Fruit fly (Drosophila melanogaster): ENCODE data around the gene Gr68a.

The Gr68a gene

DNA sequence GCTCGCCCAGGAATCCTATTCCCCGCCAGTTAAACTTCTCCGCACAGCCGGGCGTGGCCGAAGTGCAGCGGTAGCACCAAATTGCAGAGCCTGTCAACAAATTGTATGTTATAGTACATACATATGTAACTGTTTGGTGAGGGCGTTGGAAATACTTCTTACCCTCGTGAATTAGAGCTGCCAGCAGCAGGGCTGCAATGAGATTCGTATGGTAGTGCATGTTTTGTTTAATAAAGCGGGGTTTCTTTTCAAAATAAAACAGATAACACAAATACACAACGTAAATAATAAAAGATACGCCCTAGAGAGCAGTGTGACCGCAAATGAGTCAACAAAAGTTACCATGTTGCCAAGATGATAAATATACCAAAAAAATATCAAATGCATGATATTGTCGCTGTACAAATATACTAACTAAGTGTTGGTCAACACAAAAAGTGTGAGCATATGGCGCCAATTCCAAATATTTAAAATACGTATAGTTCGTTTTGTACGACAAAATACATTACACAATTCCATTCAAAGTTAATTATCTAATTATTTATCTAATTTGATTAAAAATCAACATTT is 40.0 kb upstream of the Gr68a start, which contains the start of gene crim (continued):
- TF ChIP-seq zfh1 (GFP tag; IDR thresholded peaks at IDR 0.05) (no peak), Dfd (GFP tag; optimal IDR thresholded peaks at IDR 0.05) (no peak), CG17385 (GFP tag; optimal IDR thresholded peaks at IDR 0.05) (no peak), CG16779 (GFP tag; IDR thresholded peaks at IDR 0.05) (no peak), CG16815 (GFP tag; optimal IDR thresholded peaks at IDR 0.05) (no peak), klu (GFP tag; IDR thresholded peaks at IDR 0.05) (no peak), Six4 (GFP tag; optimal IDR thresholded peaks at IDR 0.05) (no peak), CG3995 (GFP tag; optimal IDR thresholded peaks at IDR 0.05) (no peak), zen2 (GFP tag; IDR thresholded peaks at IDR 0.05; ENCODE audit: partially characterized antibody) (no peak), gfzf (GFP tag; optimal IDR thresholded peaks at IDR 0.05) (peak; percentile 92), Blimp-1 (GFP tag; optimal IDR thresholded peaks at IDR 0.05) (no peak), CG10274 (GFP tag; optimal IDR thresholded peaks at IDR 0.05) (no peak), CG30020 (tag; optimal IDR thresholded peaks at IDR 0.05) (peak; percentile 21), btn (GFP tag; optimal IDR thresholded peaks at IDR 0.05) (no peak), lmd (GFP tag; IDR thresholded peaks at IDR 0.05) (no peak), CG10654 (GFP tag; optimal IDR thresholded peaks at IDR 0.05) (no peak), CG1233 (GFP tag; optimal IDR thresholded peaks at IDR 0.05) (no peak), CG10366 (GFP tag; IDR thresholded peaks at IDR 0.05) (no peak), Sry-δ (GFP tag; optimal IDR thresholded peaks at IDR 0.05) (peak; percentile 26), CG11723 (GFP tag; optimal IDR thresholded peaks at IDR 0.05) (no peak), fd64A (GFP tag; optimal IDR thresholded peaks at IDR 0.05) (no peak), CG6654 (GFP tag; optimal IDR thresholded peaks at IDR 0.05) (no peak), trem (tag; optimal IDR thresholded peaks at IDR 0.05) (peak; percentile 62), Atf-2 (GFP tag; optimal IDR thresholded peaks at IDR 0.05) (no peak), D19B (GFP tag; optimal IDR thresholded peaks at IDR 0.05) (no peak), Ada2b (GFP tag; IDR thresholded peaks at IDR 0.05) (no peak), ase (GFP tag; IDR thresholded peaks at IDR 0.05) (no peak), CG31365 (tag; optimal IDR thresholded peaks at IDR 0.05) (no peak), C15 (GFP tag; IDR thresholded peaks at IDR 0.05) (no peak), HmgD (GFP tag; optimal IDR thresholded peaks at IDR 0.05) (no peak), Myb (GFP tag; optimal IDR thresholded peaks at IDR 0.05) (peak; percentile 26), CG10147 (GFP tag; optimal IDR thresholded peaks at IDR 0.05) (no peak), CG11696 (GFP tag; IDR thresholded peaks at IDR 0.05) (no peak), odd (GFP tag; optimal IDR thresholded peaks at IDR 0.05) (no peak), ro (GFP tag; IDR thresholded peaks at IDR 0.05) (no peak), fd102C (GFP tag; optimal IDR thresholded peaks at IDR 0.05) (no peak), p53 (GFP tag; optimal IDR thresholded peaks at IDR 0.05) (no peak), gt (GFP tag; IDR thresholded peaks at IDR 0.05) (no peak), row (GFP tag; IDR thresholded peaks at IDR 0.05) (peak; percentile 12; the same call in 1 of the 3 replicates), zf30C (GFP tag; optimal IDR thresholded peaks at IDR 0.05) (no peak), psq (GFP tag; optimal IDR thresholded peaks at IDR 0.05) (no peak), D (optimal IDR thresholded peaks at IDR 0.05) (no peak), D (GFP tag; optimal IDR thresholded peaks at IDR 0.05) (no peak), Doc3 (GFP tag; IDR thresholded peaks at IDR 0.05; ENCODE audit: partially characterized antibody) (no peak), grn (GFP tag; optimal IDR thresholded peaks at IDR 0.05) (no peak), pum (GFP tag; optimal IDR thresholded peaks at IDR 0.05) (no peak), sd (tag; optimal IDR thresholded peaks at IDR 0.05) (no peak), CG14667 (GFP tag; IDR thresholded peaks at IDR 0.05) (no peak), sens (GFP tag) (peak; percentile 25), grau (tag; optimal IDR thresholded peaks at IDR 0.05) (peak; percentile 2), Sin3A (optimal IDR thresholded peaks at IDR 0.05) (no peak), Antp (GFP tag; optimal IDR thresholded peaks at IDR 0.05) (no peak), dmrt99B (tag; optimal IDR thresholded peaks at IDR 0.05) (no peak)

All from whole organism, embryonic.